Worm (Caenorhabditis elegans) whole organism, L3 larva: ENCODE results near the gene T05B4.10.

Experiments used
- R02D3.7 ChIP-seq: fragments of 150-350 bp; optimal IDR thresholded peaks from 2 replicates; lab custom pipeline; 2014; ENCODE audit warnings: missing biosample characterization, missing genetic modification characterization
- ZK546.5 ChIP-seq: sonication (generic microtip); optimal IDR thresholded peaks from 2 replicates; lab custom pipeline; 2017; ENCODE audit warnings: missing biosample characterization, missing genetic modification characterization
- ceh-16 ChIP-seq: sonication (generic microtip); optimal IDR thresholded peaks from 2 replicates; lab custom pipeline; 2017; ENCODE audit warnings: missing biosample characterization, missing genetic modification characterization
- ceh-28 ChIP-seq: fragments of 150-350 bp; optimal IDR thresholded peaks from 2 replicates; lab custom pipeline; 2014; ENCODE audit warnings: missing biosample characterization, missing genetic modification reagents, missing genetic modification characterization
- ceh-82 ChIP-seq: fragments of 150-350 bp; optimal IDR thresholded peaks from 2 replicates; lab custom pipeline; 2014; ENCODE audit warnings: missing biosample characterization, missing genetic modification characterization
- ceh-9 ChIP-seq: sonication (generic microtip); optimal IDR thresholded peaks from 2 replicates; lab custom pipeline; 2018; ENCODE audit warnings: missing biosample characterization, missing genetic modification characterization
- daf-12 ChIP-seq: fragments of 150-350 bp; optimal IDR thresholded peaks from 2 replicates; lab custom pipeline; 2014; ENCODE audit warnings: missing biosample characterization, missing genetic modification reagents, missing genetic modification characterization
- egl-27 ChIP-seq: sonication (generic microtip); optimal IDR thresholded peaks from 4 replicates; lab custom pipeline; 2017; ENCODE audit warnings: missing biosample characterization, missing genetic modification reagents, missing genetic modification characterization
- egl-5 ChIP-seq: fragments of 150-350 bp; optimal IDR thresholded peaks from 2 replicates; lab custom pipeline; 2017; ENCODE audit warnings: missing biosample characterization, missing genetic modification reagents, missing genetic modification characterization, inconsistent platforms
- elt-1 ChIP-seq: fragments of 150-350 bp; optimal IDR thresholded peaks from 2 replicates; lab custom pipeline; 2014; ENCODE audit warnings: missing biosample characterization, missing genetic modification characterization
- elt-2 ChIP-seq: sonication (generic microtip); optimal IDR thresholded peaks from 2 replicates; lab custom pipeline; 2016; ENCODE audit warnings: missing genetic modification reagents, mild to moderate bottlenecking, missing genetic modification characterization, missing compliant biosample characterization
- eor-1 ChIP-seq, 2 experiments: fragments of 150-350 bp; optimal IDR thresholded peaks; 2 replicates each; lab custom pipeline; 2014 to 2018; ENCODE audit warnings: missing biosample characterization in 2 of 2, missing genetic modification characterization in 2 of 2
- fkh-10 ChIP-seq: sonication (generic microtip); optimal IDR thresholded peaks from 2 replicates; lab custom pipeline; 2017; ENCODE audit warnings: missing biosample characterization, missing genetic modification reagents, missing genetic modification characterization
- fos-1 ChIP-seq: fragments of 150-350 bp; optimal IDR thresholded peaks from 2 replicates; lab custom pipeline; 2014; ENCODE audit warnings: missing biosample characterization, missing genetic modification characterization
- hmg-11 ChIP-seq: sonication (generic microtip); optimal IDR thresholded peaks from 2 replicates; lab custom pipeline; 2016; ENCODE audit warnings: missing genetic modification characterization, missing compliant biosample characterization
- jun-1 ChIP-seq: fragments of 150-350 bp; optimal IDR thresholded peaks from 2 replicates; lab custom pipeline; 2014; ENCODE audit warnings: missing biosample characterization, missing genetic modification reagents, missing genetic modification characterization
- lin-15B ChIP-seq: fragments of 150-350 bp; optimal IDR thresholded peaks from 2 replicates; lab custom pipeline; 2014; ENCODE audit warnings: missing biosample characterization, missing genetic modification characterization
- lsy-12 ChIP-seq: sonication (generic microtip); optimal IDR thresholded peaks from 2 replicates; lab custom pipeline; 2016; ENCODE audit warnings: mild to moderate bottlenecking, missing genetic modification characterization, missing compliant biosample characterization
- mdl-1 ChIP-seq: fragments of 150-350 bp; optimal IDR thresholded peaks from 2 replicates; lab custom pipeline; 2014; ENCODE audit warnings: missing biosample characterization, missing genetic modification characterization
- mml-1 ChIP-seq: fragments of 150-350 bp; sonication (generic microtip); optimal IDR thresholded peaks from 3 replicates; lab custom pipeline; 2014; ENCODE audit warnings: missing biosample characterization, missing genetic modification characterization
- nfya-1 ChIP-seq: sonication (generic microtip); optimal IDR thresholded peaks from 2 replicates; lab custom pipeline; 2017; ENCODE audit warnings: missing genetic modification characterization, mild to moderate bottlenecking, missing compliant biosample characterization, antibody characterized with exemption, moderate library complexity; ENCODE audit not compliant: insufficient read depth
- nhr-12 ChIP-seq: fragments of 150-350 bp; optimal IDR thresholded peaks from 2 replicates; lab custom pipeline; 2014; ENCODE audit warnings: missing biosample characterization, missing genetic modification characterization
- nhr-237 ChIP-seq: fragments of 150-350 bp; optimal IDR thresholded peaks from 2 replicates; lab custom pipeline; 2014; ENCODE audit warnings: missing biosample characterization, missing genetic modification characterization
- nhr-28 ChIP-seq: fragments of 150-350 bp; optimal IDR thresholded peaks from 2 replicates; lab custom pipeline; 2014; ENCODE audit warnings: missing biosample characterization, missing genetic modification characterization
- nhr-43 ChIP-seq: sonication (generic microtip); optimal IDR thresholded peaks from 2 replicates; lab custom pipeline; 2016; ENCODE audit warnings: mild to moderate bottlenecking, missing genetic modification characterization, missing compliant biosample characterization; ENCODE audit not compliant: poor library complexity, severe bottlenecking
- nhr-67 ChIP-seq: fragments of 150-350 bp; optimal IDR thresholded peaks from 2 replicates; lab custom pipeline; 2014; ENCODE audit warnings: missing biosample characterization, missing genetic modification characterization
- nhr-76 ChIP-seq: fragments of 150-350 bp; sonication (generic microtip); optimal IDR thresholded peaks from 5 replicates; lab custom pipeline; 2014; ENCODE audit warnings: missing biosample characterization, missing genetic modification characterization
- pha-4 ChIP-seq: fragments of 150-350 bp; optimal IDR thresholded peaks from 2 replicates; lab custom pipeline; 2014; ENCODE audit warnings: missing biosample characterization, missing genetic modification reagents, missing genetic modification characterization
- pqm-1 ChIP-seq: fragments of 150-350 bp; optimal IDR thresholded peaks from 2 replicates; lab custom pipeline; 2017; ENCODE audit warnings: missing biosample characterization, missing genetic modification characterization, inconsistent platforms
- sea-2 ChIP-seq: fragments of 150-350 bp; sonication (generic microtip); optimal IDR thresholded peaks from 4 replicates; lab custom pipeline; 2014; ENCODE audit warnings: missing biosample characterization, missing genetic modification reagents, missing genetic modification characterization
- skn-1 ChIP-seq: fragments of 150-350 bp; optimal IDR thresholded peaks from 2 replicates; lab custom pipeline; 2014; ENCODE audit warnings: missing biosample characterization, missing genetic modification characterization
- snpc-4 ChIP-seq: fragments of 150-350 bp; optimal IDR thresholded peaks from 2 replicates; lab custom pipeline; 2014; ENCODE audit warnings: missing biosample characterization, missing genetic modification characterization
- unc-39 ChIP-seq: sonication (generic microtip); optimal IDR thresholded peaks from 4 replicates; lab custom pipeline; 2017; ENCODE audit warnings: missing biosample characterization, missing genetic modification characterization
- unc-62 ChIP-seq: fragments of 150-350 bp; sonication (generic microtip); optimal IDR thresholded peaks from 4 replicates; lab custom pipeline; 2014; ENCODE audit warnings: missing biosample characterization, missing genetic modification reagents, missing genetic modification characterization
- zag-1 ChIP-seq: fragments of 150-350 bp; optimal IDR thresholded peaks from 2 replicates; lab custom pipeline; 2014; ENCODE audit warnings: missing biosample characterization, missing genetic modification characterization
- ztf-11 ChIP-seq: fragments of 150-350 bp; optimal IDR thresholded peaks from 2 replicates; lab custom pipeline; 2014; ENCODE audit warnings: missing biosample characterization, missing genetic modification characterization

The T05B4.10 gene

DNA sequence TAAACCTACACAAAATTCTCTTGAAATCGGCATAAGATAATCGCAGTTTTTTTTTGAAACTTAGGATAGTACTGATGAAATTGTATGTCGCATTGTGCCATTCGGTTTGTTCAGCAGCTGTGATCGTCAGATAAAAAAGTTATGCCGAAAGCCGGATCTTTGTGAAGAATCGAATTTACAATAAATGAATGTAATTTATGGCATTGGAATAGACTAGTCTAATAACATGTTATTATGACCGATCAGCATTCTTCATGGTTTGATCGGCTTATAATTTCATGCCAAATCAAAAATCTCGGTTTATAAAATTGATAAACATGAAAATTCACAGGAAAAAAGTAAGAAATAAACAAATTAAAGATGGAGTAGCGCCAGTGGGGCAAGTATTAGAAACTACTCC lies 8.0 kb downstream of the T05B4.10 start, which contains the start of gene srw-134:
Gene srw-134 (minus strand): TSS at position 101 of the 400 bp plus-strand sequence.
- TF ChIP-seq ceh-28 (no peak), nhr-28 (no peak), mml-1 (tag; lab: Kevin White, UChicago) (no peak), sea-2 (GFP tag; lab: Kevin White, UChicago) (no peak), daf-12 (tag; lab: Kevin White, UChicago) (no peak), hmg-11 (tag; lab: Kevin White, UChicago) (no peak), pha-4 (tag; lab: Kevin White, UChicago) (no peak), jun-1 (tag; lab: Kevin White, UChicago) (no peak)

DNA sequence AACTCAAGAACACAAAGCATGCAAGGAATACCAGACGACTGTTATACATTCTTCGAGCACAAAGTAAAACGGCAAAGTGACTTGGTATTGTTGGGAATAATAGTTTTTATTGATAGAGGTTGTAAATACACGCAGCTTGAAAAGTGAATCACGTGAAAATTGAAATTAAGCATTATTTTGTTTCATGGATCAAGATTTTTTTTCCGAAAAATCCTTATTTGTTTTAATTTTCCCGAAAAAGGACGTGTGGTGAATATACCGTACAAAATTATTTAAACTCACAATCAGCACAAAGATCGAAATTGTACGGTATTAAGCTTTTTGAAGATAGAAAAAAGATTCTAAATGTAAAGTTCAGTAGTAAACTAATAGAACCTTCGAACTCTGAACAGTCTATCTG lies 10.7 kb downstream of the T05B4.10 start, which contains the start of gene clc-18:
Gene clc-18 (minus strand): TSS at position 101 of the 400 bp plus-strand sequence.
- TF ChIP-seq mml-1 (tag; lab: Kevin White, UChicago) (no peak), egl-27 (tag; lab: Kevin White, UChicago) (no peak)

DNA sequence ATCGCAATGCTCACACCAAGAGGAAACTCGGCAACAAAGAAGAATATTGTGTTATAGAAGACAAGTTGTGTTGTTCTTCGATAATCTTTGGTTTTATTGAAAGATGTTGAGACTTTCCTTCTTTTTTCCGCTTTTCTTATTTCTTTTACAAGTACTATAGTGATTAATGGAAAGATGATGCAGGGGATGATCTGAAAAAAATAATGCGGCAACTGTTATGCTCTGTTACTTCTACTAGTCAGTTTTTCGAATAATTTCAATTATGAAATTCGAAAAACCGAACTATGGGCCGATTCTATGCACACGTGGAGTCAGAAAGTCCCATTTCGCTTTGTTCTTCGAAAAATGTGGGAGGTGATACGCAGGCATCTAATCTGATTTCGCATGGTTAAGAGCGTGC lies 13.8 kb downstream of the T05B4.10 start:
- TF ChIP-seq ceh-16 (tag; lab: Kevin White, UChicago) (no peak), snpc-4 (tag; lab: Kevin White, UChicago) (no peak), fkh-10 (GFP tag; lab: Kevin White, UChicago) (no peak), nfya-1 (tag; lab: Kevin White, UChicago) (no peak), unc-39 (tag; lab: Kevin White, UChicago) (no peak), egl-5 (tag; lab: Kevin White, UChicago) (no peak), nhr-28 (no peak), zag-1 (tag; lab: Kevin White, UChicago) (no peak), mml-1 (tag; lab: Kevin White, UChicago) (no peak)

DNA sequence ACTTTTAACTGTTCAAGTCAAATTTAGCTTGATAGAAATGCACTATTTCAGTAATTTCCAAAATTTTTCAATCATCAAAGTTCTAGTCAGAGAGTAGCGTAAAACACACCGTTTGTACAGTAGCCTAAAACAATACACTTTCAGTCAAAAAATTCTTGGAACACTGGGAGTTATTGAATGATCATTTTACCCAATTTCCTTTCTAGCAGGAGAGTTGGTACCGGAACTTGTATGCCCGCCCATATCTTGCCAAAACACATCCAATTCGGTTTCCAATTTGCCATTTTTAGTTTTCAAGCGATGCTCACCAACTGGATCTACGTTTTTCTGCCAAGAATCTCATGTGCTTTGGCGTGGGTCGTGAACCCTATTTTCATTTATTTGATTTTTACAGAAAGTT lies 16.2 kb downstream of the T05B4.10 start, which contains the start of gene srj-39:
Gene srj-39 (plus strand): TSS at position 301 of the 400 bp plus-strand sequence.
- TF ChIP-seq pha-4 (tag; lab: Kevin White, UChicago) (no peak), elt-1 (no peak)

DNA sequence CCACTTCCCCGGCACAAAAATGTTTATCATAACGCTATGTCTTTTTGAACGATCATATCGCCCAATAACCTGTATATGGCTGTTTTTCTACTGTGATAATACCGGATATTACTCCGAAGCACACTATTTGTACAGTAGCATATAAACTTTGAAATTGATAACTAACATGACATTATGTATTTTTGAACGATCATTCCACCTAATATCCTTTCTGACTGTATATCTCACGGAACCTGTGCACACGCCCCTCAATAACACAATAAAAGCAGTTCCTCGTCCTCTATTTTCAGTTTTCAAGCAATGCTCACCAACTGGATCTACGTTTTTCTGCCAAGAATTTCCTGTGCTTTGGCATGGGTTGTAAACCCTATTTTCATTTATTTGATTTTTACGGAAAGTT lies 19.0 kb downstream of the T05B4.10 start, which contains the start of gene srj-40:
Gene srj-40 (plus strand): TSS at position 301 of the 400 bp plus-strand sequence.
- TF ChIP-seq skn-1 (no peak), mml-1 (tag; lab: Kevin White, UChicago) (no peak), nhr-28 (no peak), nhr-67 (tag; lab: Kevin White, UChicago) (no peak), ZK546.5 (no peak), eor-1 (tag; optimal IDR thresholded peaks at IDR 0.05; lab: Kevin White, UChicago) (no peak), zag-1 (tag; lab: Kevin White, UChicago) (no peak), nhr-43 (tag; lab: Kevin White, UChicago) (no peak), ceh-16 (tag; lab: Kevin White, UChicago) (no peak), ceh-9 (tag; lab: Kevin White, UChicago) (no peak), unc-62 (GFP tag; lab: Kevin White, UChicago) (no peak)

DNA sequence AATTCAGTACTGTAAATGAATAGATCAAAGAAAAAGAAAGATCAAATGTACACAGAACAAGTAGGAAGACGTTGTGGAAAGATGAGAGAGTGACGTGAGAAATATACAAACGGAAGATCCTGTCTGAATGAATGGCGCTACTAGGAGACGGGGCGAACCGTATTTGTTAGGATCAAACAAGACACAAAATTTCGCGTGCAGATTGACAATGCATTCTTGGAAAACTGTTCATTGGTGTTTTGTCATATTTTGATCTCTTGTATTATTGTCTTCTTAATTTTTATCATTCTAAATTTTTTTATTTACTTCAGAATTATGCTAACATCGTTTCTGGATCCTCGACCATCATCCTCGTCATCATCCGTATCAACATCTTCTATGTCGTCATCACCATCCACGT lies 25.8 kb downstream of the T05B4.10 start, which contains the start of gene nhr-181:
Gene nhr-181 (plus strand): TSS at position 301 of the 400 bp plus-strand sequence.
- TF ChIP-seq R02D3.7 (tag; lab: Kevin White, UChicago) (no peak), egl-27 (tag; lab: Kevin White, UChicago) (no peak), snpc-4 (tag; lab: Kevin White, UChicago) (no peak), pqm-1 (tag; lab: Kevin White, UChicago) (no peak), skn-1 (no peak), mml-1 (tag; lab: Kevin White, UChicago) (no peak), nhr-76 (tag; lab: Kevin White, UChicago) (no peak), elt-2 (tag; lab: Kevin White, UChicago) (no peak)
- TF ChIP-seq, all 47 proteins: peak for 0

DNA sequence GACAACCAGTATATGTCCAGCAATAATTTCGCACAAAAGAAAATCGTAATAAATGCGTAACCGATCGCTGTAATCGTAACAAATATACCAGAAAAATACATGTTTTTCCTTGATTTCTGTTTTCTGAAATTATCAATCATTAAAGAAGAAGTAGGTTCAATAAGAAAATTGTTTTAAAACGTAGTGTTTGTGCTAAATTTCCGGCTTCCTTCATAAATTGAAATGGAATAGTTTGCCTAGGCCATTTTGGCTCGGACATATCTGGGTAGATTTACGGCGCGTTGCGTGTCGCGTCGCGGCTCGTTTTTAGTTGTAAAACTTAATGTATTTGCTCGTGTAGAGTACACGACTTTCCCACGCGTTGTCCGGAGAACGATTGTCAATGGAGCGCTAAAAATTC lies 37.6 kb downstream of the T05B4.10 start, which contains the start of gene F38H12.5:
Gene F38H12.5 (minus strand): TSS at position 101 of the 400 bp plus-strand sequence.
- TF ChIP-seq nhr-237 (tag; lab: Kevin White, UChicago) (no peak), ceh-82 (tag; lab: Kevin White, UChicago) (no peak), nfya-1 (tag; lab: Kevin White, UChicago) (no peak), nhr-12 (tag; lab: Kevin White, UChicago) (no peak), ceh-28 (no peak), zag-1 (tag; lab: Kevin White, UChicago) (no peak), nhr-76 (tag; lab: Kevin White, UChicago) (no peak), ceh-9 (tag; lab: Kevin White, UChicago) (no peak), ztf-11 (tag; lab: Kevin White, UChicago) (no peak), lin-15B (no peak), jun-1 (tag; lab: Kevin White, UChicago) (no peak), fos-1 (no peak), ZK546.5 (no peak), lsy-12 (tag; lab: Kevin White, UChicago) (no peak), ceh-16 (tag; lab: Kevin White, UChicago) (no peak), mml-1 (tag; lab: Kevin White, UChicago) (no peak), eor-1 (tag; optimal IDR thresholded peaks at IDR 0.05; lab: Kevin White, UChicago) (no peak), mdl-1 (tag; lab: Kevin White, UChicago) (no peak), egl-27 (tag; lab: Kevin White, UChicago) (no peak)
